Worm (Caenorhabditis elegans): ENCODE measurements around the gene mak-1.

ce11 chrII:8701059-8701458 lies 42.8 kb upstream of the mak-1 start:
- TF ChIP-seq tbx-2 (tag; optimal IDR thresholded peaks at IDR 0.05) (no peak), unc-62 (GFP tag; optimal IDR thresholded peaks at IDR 0.05) (no peak), lin-39 (tag; optimal IDR thresholded peaks at IDR 0.05) (no peak), pha-4 (tag; optimal IDR thresholded peaks at IDR 0.05) (peak; percentile 14), ama-1 (optimal IDR thresholded peaks at IDR 0.05) (no peak), snpc-4 (tag; optimal IDR thresholded peaks at IDR 0.05) (no peak), daf-12 (tag; optimal IDR thresholded peaks at IDR 0.05) (no peak), nhr-76 (tag; optimal IDR thresholded peaks at IDR 0.05) (no peak), ceh-16 (tag; optimal IDR thresholded peaks at IDR 0.05) (no peak)

All from whole organism, L3 larva.